Fruit fly (Drosophila melanogaster): Measurements from ENCODE around the gene CG42591.

Gene CG42591

dm6 chr3L:8086218-8086617, 16.5 kb upstream of the CG42591 start:
- TF ChIP-seq CG7101 (tag; optimal IDR thresholded peaks at IDR 0.05) = no peak
- TF ChIP-seq CG7045 (GFP tag; optimal IDR thresholded peaks at IDR 0.05) = no peak
- TF ChIP-seq Mnt (GFP tag; optimal IDR thresholded peaks at IDR 0.05) = no peak
- TF ChIP-seq pad (GFP tag; optimal IDR thresholded peaks at IDR 0.05) = no peak
- TF ChIP-seq CG14711 (tag; optimal IDR thresholded peaks at IDR 0.05) = no peak
- no peak for TF ChIP-seq Hr96 (GFP tag; optimal IDR thresholded peaks at IDR 0.05)
- no peak for TF ChIP-seq CG5204 (GFP tag; optimal IDR thresholded peaks at IDR 0.05)
- TF ChIP-seq tj (GFP tag; optimal IDR thresholded peaks at IDR 0.05) = no peak
- no peak for TF ChIP-seq CG33017 (tag; optimal IDR thresholded peaks at IDR 0.05)
- TF ChIP-seq cic (GFP tag; optimal IDR thresholded peaks at IDR 0.05) = no peak
- no peak for TF ChIP-seq CG1620 (GFP tag; optimal IDR thresholded peaks at IDR 0.05)
- no peak for TF ChIP-seq bab1 (GFP tag; optimal IDR thresholded peaks at IDR 0.05)
- TF ChIP-seq Clk (GFP tag; optimal IDR thresholded peaks at IDR 0.05) = no peak
- TF ChIP-seq CG12768 (GFP tag; optimal IDR thresholded peaks at IDR 0.05) = no peak
- no peak for TF ChIP-seq ovo (GFP tag; optimal IDR thresholded peaks at IDR 0.05)
- no peak for TF ChIP-seq CG11617 (GFP tag; optimal IDR thresholded peaks at IDR 0.05)
- no peak for TF ChIP-seq cnc (optimal IDR thresholded peaks at IDR 0.05)

DNA sequence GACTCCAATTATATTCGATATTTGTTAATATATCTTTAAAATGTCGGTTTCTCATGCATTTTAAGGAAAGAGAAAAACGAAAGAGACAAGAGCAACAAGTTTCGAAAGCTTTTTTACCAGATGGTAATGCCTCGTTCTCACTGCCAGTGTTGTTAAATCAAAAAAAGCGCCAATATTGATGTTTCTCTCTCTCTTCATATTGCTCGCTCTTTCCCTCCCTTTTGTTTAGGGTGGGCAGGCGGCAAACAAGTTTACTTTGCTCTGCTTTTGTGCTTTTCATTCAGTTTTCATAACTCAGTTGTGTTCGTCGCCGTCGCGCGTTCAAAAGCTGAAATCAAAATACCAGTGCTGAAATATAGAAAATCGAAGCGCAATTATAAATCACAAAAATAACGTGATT, 12.1 kb upstream of the CG42591 start:
- TF ChIP-seq CG12768 (GFP tag; optimal IDR thresholded peaks at IDR 0.05) (peak; percentile 75), toe (GFP tag; optimal IDR thresholded peaks at IDR 0.05) (no peak), CG5204 (GFP tag; optimal IDR thresholded peaks at IDR 0.05) (no peak), cic (GFP tag; optimal IDR thresholded peaks at IDR 0.05) (peak; percentile 80), CG7101 (tag; optimal IDR thresholded peaks at IDR 0.05) (peak; percentile 80), CG1620 (GFP tag; optimal IDR thresholded peaks at IDR 0.05) (peak; percentile 20), tj (GFP tag; optimal IDR thresholded peaks at IDR 0.05) (peak; percentile 22), cnc (optimal IDR thresholded peaks at IDR 0.05) (no peak), ovo (GFP tag; optimal IDR thresholded peaks at IDR 0.05) (peak; percentile 31), CG33017 (tag; optimal IDR thresholded peaks at IDR 0.05) (peak; percentile 84), Mnt (GFP tag; optimal IDR thresholded peaks at IDR 0.05) (peak; percentile 72), kay (GFP tag; ENCODE audit: borderline replicate concordance) (peak; percentile 91), bab1 (GFP tag; optimal IDR thresholded peaks at IDR 0.05) (no peak), CG11617 (GFP tag; optimal IDR thresholded peaks at IDR 0.05) (peak; percentile 47), CG14711 (tag; optimal IDR thresholded peaks at IDR 0.05) (peak; percentile 63), CG7045 (GFP tag; optimal IDR thresholded peaks at IDR 0.05) (peak; percentile 68), Clk (GFP tag; optimal IDR thresholded peaks at IDR 0.05) (peak; percentile 24), pad (GFP tag; optimal IDR thresholded peaks at IDR 0.05) (peak; percentile 60), Hr96 (GFP tag; optimal IDR thresholded peaks at IDR 0.05) (peak; percentile 63), Crg-1 (GFP tag; optimal IDR thresholded peaks at IDR 0.05) (peak; percentile 87)

- TF ChIP-seq tj (GFP tag; optimal IDR thresholded peaks at IDR 0.05) (no peak), CG5204 (GFP tag; optimal IDR thresholded peaks at IDR 0.05) (no peak), ovo (GFP tag; optimal IDR thresholded peaks at IDR 0.05) (no peak), CG7101 (tag; optimal IDR thresholded peaks at IDR 0.05) (no peak), bab1 (GFP tag; optimal IDR thresholded peaks at IDR 0.05) (no peak), CG11617 (GFP tag; optimal IDR thresholded peaks at IDR 0.05) (no peak), CG7045 (GFP tag; optimal IDR thresholded peaks at IDR 0.05) (no peak), pad (GFP tag; optimal IDR thresholded peaks at IDR 0.05) (no peak), Hr96 (GFP tag; optimal IDR thresholded peaks at IDR 0.05) (no peak), CG1620 (GFP tag; optimal IDR thresholded peaks at IDR 0.05) (no peak), CG12768 (GFP tag; optimal IDR thresholded peaks at IDR 0.05) (no peak), Crg-1 (GFP tag; optimal IDR thresholded peaks at IDR 0.05) (no peak)
Measured at dm6 chr3L:8080790-8081189, 11.0 kb upstream of the CG42591 start.

- no peak for TF ChIP-seq Mnt (GFP tag; optimal IDR thresholded peaks at IDR 0.05)
Measured at dm6 chr3L:8079598-8079997, 9.8 kb upstream of the CG42591 start.

- TF ChIP-seq cnc (optimal IDR thresholded peaks at IDR 0.05) = no peak
- no peak for TF ChIP-seq Clk (GFP tag; optimal IDR thresholded peaks at IDR 0.05)
- TF ChIP-seq CG14711 (tag; optimal IDR thresholded peaks at IDR 0.05) = no peak
- TF ChIP-seq CG7045 (GFP tag; optimal IDR thresholded peaks at IDR 0.05) = no peak
- TF ChIP-seq Hr96 (GFP tag; optimal IDR thresholded peaks at IDR 0.05) = no peak
- no peak for TF ChIP-seq cic (GFP tag; optimal IDR thresholded peaks at IDR 0.05)
- TF ChIP-seq CG11617 (GFP tag; optimal IDR thresholded peaks at IDR 0.05) = no peak
- TF ChIP-seq CG1620 (GFP tag; optimal IDR thresholded peaks at IDR 0.05) = no peak
- TF ChIP-seq bab1 (GFP tag; optimal IDR thresholded peaks at IDR 0.05) = no peak
- TF ChIP-seq Mnt (GFP tag; optimal IDR thresholded peaks at IDR 0.05) = no peak
- TF ChIP-seq tj (GFP tag; optimal IDR thresholded peaks at IDR 0.05) = no peak
Measured at dm6 chr3L:8077953-8078352, 8.2 kb upstream of the CG42591 start.

- no peak for TF ChIP-seq Crg-1 (GFP tag; optimal IDR thresholded peaks at IDR 0.05)
- no peak for TF ChIP-seq cnc (optimal IDR thresholded peaks at IDR 0.05)
- TF ChIP-seq bab1 (GFP tag; optimal IDR thresholded peaks at IDR 0.05) = peak; percentile 32
- no peak for TF ChIP-seq pad (GFP tag; optimal IDR thresholded peaks at IDR 0.05)
- no peak for TF ChIP-seq Clk (GFP tag; optimal IDR thresholded peaks at IDR 0.05)
- peak; percentile 54 for TF ChIP-seq kay (GFP tag; ENCODE audit: borderline replicate concordance)
- no peak for TF ChIP-seq Mnt (GFP tag; optimal IDR thresholded peaks at IDR 0.05)
- no peak for TF ChIP-seq CG7101 (tag; optimal IDR thresholded peaks at IDR 0.05)
Measured at dm6 chr3L:8077207-8077606, 7.4 kb upstream of the CG42591 start.

DNA sequence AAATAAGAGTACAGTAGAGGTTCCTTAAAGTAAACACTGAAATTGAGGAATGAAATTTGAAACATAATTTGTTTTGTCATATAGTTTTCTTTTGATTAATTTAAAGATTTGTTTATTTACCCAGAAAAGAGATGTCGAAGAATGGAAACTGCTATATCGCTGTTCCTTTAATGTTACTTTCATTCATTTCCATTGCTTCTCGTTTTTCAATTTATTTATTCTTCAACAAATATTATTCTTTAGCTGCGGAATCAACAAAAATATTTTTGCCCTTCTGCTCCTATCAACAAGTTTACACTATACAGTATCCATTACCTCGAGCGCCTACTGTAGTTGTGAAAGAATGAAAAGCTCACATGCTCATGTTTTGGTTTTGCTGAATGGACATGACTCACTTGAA, 6.4 kb upstream of the CG42591 start:
- TF ChIP-seq cnc (optimal IDR thresholded peaks at IDR 0.05) (no peak), CG7101 (tag; optimal IDR thresholded peaks at IDR 0.05) (peak; percentile 25), tj (GFP tag; optimal IDR thresholded peaks at IDR 0.05) (no peak), kay (GFP tag; ENCODE audit: borderline replicate concordance) (peak; percentile 7), Mnt (GFP tag; optimal IDR thresholded peaks at IDR 0.05) (no peak), bab1 (GFP tag; optimal IDR thresholded peaks at IDR 0.05) (peak; percentile 55), Clk (GFP tag; optimal IDR thresholded peaks at IDR 0.05) (no peak)

All from whole organism, adult.